Worm (Caenorhabditis elegans) whole organism, L2 larva: ENCODE results near the gene F16B3.3.

Experiments
- C34F6.9 ChIP-seq: fragments of 150-350 bp; optimal IDR thresholded peaks from 2 replicates; lab custom pipeline; 2014; ENCODE audit warnings: missing biosample characterization, missing genetic modification characterization
- F13H6.1 ChIP-seq: sonication (generic microtip); optimal IDR thresholded peaks from 2 replicates; lab custom pipeline; 2016; ENCODE audit warnings: missing genetic modification characterization, missing compliant biosample characterization
- R02D3.7 ChIP-seq: fragments of 150-350 bp; optimal IDR thresholded peaks from 2 replicates; lab custom pipeline; 2014; ENCODE audit warnings: missing biosample characterization, missing genetic modification characterization
- Y55F3AM.14 ChIP-seq: fragments of 200-800 bp; sonication (Bioruptor generic); optimal IDR thresholded peaks from 2 replicates; lab custom pipeline; 2018; ENCODE audit warnings: mild to moderate bottlenecking, missing genetic modification characterization, missing compliant biosample characterization
- ZK546.5 ChIP-seq: sonication (generic microtip); optimal IDR thresholded peaks from 2 replicates; lab custom pipeline; 2017; ENCODE audit warnings: missing biosample characterization, missing genetic modification characterization
- alr-1 ChIP-seq: fragments of 150-350 bp; optimal IDR thresholded peaks from 2 replicates; lab custom pipeline; 2014; ENCODE audit warnings: missing biosample characterization, missing genetic modification characterization
- blmp-1 ChIP-seq: sonication (generic microtip); optimal IDR thresholded peaks from 2 replicates; lab custom pipeline; 2017; ENCODE audit warnings: missing genetic modification characterization, mild to moderate bottlenecking, missing compliant biosample characterization, antibody characterized with exemption, moderate library complexity; ENCODE audit not compliant: insufficient read depth
- ceh-16 ChIP-seq: fragments of 150-350 bp; optimal IDR thresholded peaks from 2 replicates; lab custom pipeline; 2014; ENCODE audit warnings: missing biosample characterization, missing genetic modification characterization
- ceh-82 ChIP-seq: fragments of 150-350 bp; optimal IDR thresholded peaks from 2 replicates; lab custom pipeline; 2014; ENCODE audit warnings: missing biosample characterization, missing genetic modification characterization
- crh-2 ChIP-seq: sonication (generic microtip); optimal IDR thresholded peaks from 2 replicates; lab custom pipeline; 2017; ENCODE audit warnings: missing biosample characterization, missing genetic modification characterization
- dmd-4 ChIP-seq: sonication (generic microtip); optimal IDR thresholded peaks from 2 replicates; lab custom pipeline; 2017; ENCODE audit warnings: missing biosample characterization, missing genetic modification characterization
- egl-27 ChIP-seq: sonication (generic microtip); optimal IDR thresholded peaks from 3 replicates; lab custom pipeline; 2017; ENCODE audit warnings: missing biosample characterization, missing genetic modification reagents, missing genetic modification characterization
- elt-1 ChIP-seq: fragments of 150-350 bp; optimal IDR thresholded peaks from 2 replicates; lab custom pipeline; 2014; ENCODE audit warnings: missing biosample characterization, missing genetic modification characterization
- elt-3 ChIP-seq: sonication (generic microtip); optimal IDR thresholded peaks from 2 replicates; lab custom pipeline; 2017; ENCODE audit warnings: missing biosample characterization, missing genetic modification characterization
- fos-1 ChIP-seq: fragments of 150-350 bp; optimal IDR thresholded peaks from 2 replicates; lab custom pipeline; 2014; ENCODE audit warnings: missing biosample characterization, missing genetic modification characterization
- gmeb-1 ChIP-seq: fragments of 150-350 bp; optimal IDR thresholded peaks from 2 replicates; lab custom pipeline; 2014; ENCODE audit warnings: missing biosample characterization, missing genetic modification characterization
- lin-13 ChIP-seq: fragments of 150-350 bp; optimal IDR thresholded peaks from 2 replicates; lab custom pipeline; 2014; ENCODE audit warnings: missing biosample characterization, missing genetic modification reagents, missing genetic modification characterization
- lin-39 ChIP-seq: fragments of 150-350 bp; optimal IDR thresholded peaks from 2 replicates; lab custom pipeline; 2014; ENCODE audit warnings: missing biosample characterization, missing genetic modification reagents, missing genetic modification characterization
- lsy-2 ChIP-seq, 2 experiments: fragments of 150-350 bp in 1 of 2; sonication (generic microtip) in 1 of 2; optimal IDR thresholded peaks; 2 replicates each; lab custom pipeline; 2014 to 2017; ENCODE audit warnings: missing biosample characterization in 2 of 2, missing genetic modification characterization in 2 of 2
- mab-5 ChIP-seq: fragments of 150-350 bp; optimal IDR thresholded peaks from 2 replicates; lab custom pipeline; 2014; ENCODE audit warnings: missing biosample characterization, missing genetic modification characterization
- mbf-1 ChIP-seq: sonication (generic microtip); optimal IDR thresholded peaks from 2 replicates; lab custom pipeline; 2017; ENCODE audit warnings: missing biosample characterization, missing genetic modification characterization
- nhr-10 ChIP-seq: sonication (generic microtip); optimal IDR thresholded peaks from 2 replicates; lab custom pipeline; 2017; ENCODE audit warnings: missing biosample characterization, missing genetic modification characterization
- nhr-11 ChIP-seq: fragments of 150-350 bp; optimal IDR thresholded peaks from 2 replicates; lab custom pipeline; 2014; ENCODE audit warnings: missing biosample characterization, missing genetic modification characterization
- nhr-129 ChIP-seq: fragments of 150-350 bp; optimal IDR thresholded peaks from 2 replicates; lab custom pipeline; 2014; ENCODE audit warnings: missing biosample characterization, missing genetic modification characterization
- nhr-21 ChIP-seq: fragments of 150-350 bp; optimal IDR thresholded peaks from 2 replicates; lab custom pipeline; 2014; ENCODE audit warnings: missing biosample characterization, missing genetic modification characterization
- nhr-237 ChIP-seq: fragments of 150-350 bp; optimal IDR thresholded peaks from 2 replicates; lab custom pipeline; 2014; ENCODE audit warnings: missing biosample characterization, missing genetic modification characterization
- nhr-25 ChIP-seq: fragments of 150-350 bp; sonication (generic microtip); optimal IDR thresholded peaks from 3 replicates; lab custom pipeline; 2014; ENCODE audit warnings: missing biosample characterization, missing genetic modification characterization
- nhr-6 ChIP-seq: fragments of 150-350 bp; optimal IDR thresholded peaks from 2 replicates; lab custom pipeline; 2014; ENCODE audit warnings: missing biosample characterization, missing genetic modification characterization
- peb-1 ChIP-seq: fragments of 150-350 bp; optimal IDR thresholded peaks from 2 replicates; lab custom pipeline; 2014; ENCODE audit warnings: missing biosample characterization, missing genetic modification characterization
- skn-1 ChIP-seq: sonication (generic microtip); optimal IDR thresholded peaks from 2 replicates; lab custom pipeline; 2017; ENCODE audit warnings: missing biosample characterization, missing genetic modification characterization
- sma-9 ChIP-seq, 2 experiments: fragments of 150-350 bp in 1 of 2; sonication (generic microtip) in 1 of 2; optimal IDR thresholded peaks; 2 replicates each; lab custom pipeline; 2014 to 2016; ENCODE audit warnings: missing genetic modification characterization in 2 of 2, mild to moderate bottlenecking in 1 of 2, missing biosample characterization in 1 of 2, missing compliant biosample characterization in 1 of 2, missing genetic modification reagents in 1 of 2, moderate library complexity in 1 of 2
- unc-39 ChIP-seq: fragments of 150-350 bp; optimal IDR thresholded peaks from 2 replicates; lab custom pipeline; 2014; ENCODE audit warnings: missing biosample characterization, missing genetic modification characterization
- unc-55 ChIP-seq: fragments of 150-350 bp; sonication (generic microtip); optimal IDR thresholded peaks from 3 replicates; lab custom pipeline; 2014; ENCODE audit warnings: missing biosample characterization, missing genetic modification reagents, missing genetic modification characterization
- zag-1 ChIP-seq: fragments of 150-350 bp; optimal IDR thresholded peaks from 2 replicates; lab custom pipeline; 2014; ENCODE audit warnings: missing biosample characterization, missing genetic modification characterization
- ztf-1 ChIP-seq: fragments of 200-800 bp; sonication (Bioruptor generic); conservative IDR thresholded peaks from 2 replicates; pipeline ENCODE4 v1.3.6; 2022; ENCODE audit warnings: missing genetic modification characterization, missing compliant biosample characterization
- ztf-11 ChIP-seq: sonication (generic microtip); optimal IDR thresholded peaks from 2 replicates; lab custom pipeline; 2017; ENCODE audit warnings: missing biosample characterization, missing genetic modification characterization
- ztf-4 ChIP-seq: fragments of 150-350 bp; optimal IDR thresholded peaks from 2 replicates; lab custom pipeline; 2014; ENCODE audit warnings: missing biosample characterization, missing genetic modification characterization

The F16B3.3 gene

ce11 chrV:1321776-1322175, 4.1 kb upstream of the F16B3.3 start:
- TF ChIP-seq F13H6.1 (tag; lab: Kevin White, UChicago), result no peak
- no peak for TF ChIP-seq nhr-11 (tag; lab: Kevin White, UChicago)
- TF ChIP-seq skn-1, result no peak
- no peak for TF ChIP-seq Y55F3AM.14 (GFP tag; lab: Kevin White, UChicago)

- TF ChIP-seq nhr-6 (tag; lab: Kevin White, UChicago), result no peak
- TF ChIP-seq sma-9 (GFP tag; optimal IDR thresholded peaks at IDR 0.05; lab: Kevin White, UChicago), result no peak
- TF ChIP-seq sma-9 (tag; optimal IDR thresholded peaks at IDR 0.05; lab: Kevin White, UChicago), result no peak
- TF ChIP-seq mbf-1 (tag; lab: Kevin White, UChicago), result no peak
- TF ChIP-seq ceh-82 (tag; lab: Kevin White, UChicago), result no peak
- TF ChIP-seq blmp-1, result no peak
- TF ChIP-seq elt-1 (tag; lab: Kevin White, UChicago), result no peak
- TF ChIP-seq fos-1 (tag; lab: Kevin White, UChicago), result no peak
- TF ChIP-seq peb-1 (tag; lab: Kevin White, UChicago), result no peak
- no peak for TF ChIP-seq nhr-11 (tag; lab: Kevin White, UChicago)
- TF ChIP-seq lin-39 (tag; lab: Kevin White, UChicago), result no peak
- TF ChIP-seq Y55F3AM.14 (GFP tag; lab: Kevin White, UChicago), result no peak
- no peak for TF ChIP-seq nhr-129 (tag; lab: Kevin White, UChicago)
- TF ChIP-seq mab-5 (tag; lab: Kevin White, UChicago), result no peak
- TF ChIP-seq gmeb-1 (tag; lab: Kevin White, UChicago), result no peak
- no peak for TF ChIP-seq R02D3.7 (tag; lab: Kevin White, UChicago)
- TF ChIP-seq unc-55 (GFP tag; lab: Kevin White, UChicago), result no peak
- TF ChIP-seq crh-2 (tag; lab: Kevin White, UChicago), result no peak
- TF ChIP-seq, all 48 proteins: peak for 0
These were observed 2.9 kb downstream of the F16B3.3 start, which contains the start of gene F16B3.2 for ce11 chrV:1314819-1315218. F16B3.2 (plus strand) TSS chrV:1315119.

ce11 chrV:1313274-1313673, 4.4 kb downstream of the F16B3.3 start:
- no peak for TF ChIP-seq nhr-237 (tag; lab: Kevin White, UChicago)
- no peak for TF ChIP-seq lin-13 (GFP tag; lab: Kevin White, UChicago)
- no peak for TF ChIP-seq ZK546.5 (tag; lab: Kevin White, UChicago)
- TF ChIP-seq alr-1, result no peak
- no peak for TF ChIP-seq nhr-129 (tag; lab: Kevin White, UChicago)
- no peak for TF ChIP-seq elt-3 (tag; lab: Kevin White, UChicago)
- no peak for TF ChIP-seq ztf-11
- TF ChIP-seq F13H6.1 (tag; lab: Kevin White, UChicago), result no peak
- no peak for TF ChIP-seq peb-1 (tag; lab: Kevin White, UChicago)
- TF ChIP-seq Y55F3AM.14 (GFP tag; lab: Kevin White, UChicago), result no peak
- no peak for TF ChIP-seq ceh-82 (tag; lab: Kevin White, UChicago)
- no peak for TF ChIP-seq zag-1 (tag; lab: Kevin White, UChicago)
- TF ChIP-seq lsy-2 (tag; optimal IDR thresholded peaks at IDR 0.05; lab: Kevin White, UChicago), result no peak
- no peak for TF ChIP-seq nhr-21 (tag; lab: Kevin White, UChicago)

DNA sequence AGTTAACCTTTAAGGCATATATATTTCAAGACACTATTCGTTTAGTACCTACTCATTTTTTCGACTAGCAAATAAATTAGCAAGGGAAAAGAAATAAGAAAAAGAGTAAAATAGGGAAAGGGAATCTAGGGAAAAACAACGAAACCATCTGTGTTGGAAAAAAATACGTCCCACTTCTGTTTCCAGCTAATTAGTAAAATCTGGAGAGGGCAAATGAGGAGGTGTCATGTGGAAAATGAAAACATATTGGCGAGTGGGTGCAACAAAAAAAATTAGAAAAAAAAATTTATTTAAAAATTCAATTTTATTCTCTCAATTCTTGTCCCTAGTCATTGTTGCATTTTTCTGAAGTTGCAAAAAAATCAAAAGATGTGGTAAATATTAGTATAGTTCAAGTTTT, 10.0 kb downstream of the F16B3.3 start:
- no peak for TF ChIP-seq elt-1 (tag; lab: Kevin White, UChicago)
- TF ChIP-seq C34F6.9, result no peak
- TF ChIP-seq sma-9 (GFP tag; optimal IDR thresholded peaks at IDR 0.05; lab: Kevin White, UChicago), result no peak
- no peak for TF ChIP-seq sma-9 (tag; optimal IDR thresholded peaks at IDR 0.05; lab: Kevin White, UChicago)
- TF ChIP-seq zag-1 (tag; lab: Kevin White, UChicago), result no peak
- no peak for TF ChIP-seq nhr-25 (tag; lab: Kevin White, UChicago)
- TF ChIP-seq dmd-4 (tag; lab: Kevin White, UChicago), result no peak
- no peak for TF ChIP-seq ztf-4
- TF ChIP-seq Y55F3AM.14 (GFP tag; lab: Kevin White, UChicago), result no peak
- no peak for TF ChIP-seq unc-39 (tag; lab: Kevin White, UChicago)
- TF ChIP-seq skn-1, result no peak
- TF ChIP-seq ceh-16, result no peak
- no peak for TF ChIP-seq nhr-21 (tag; lab: Kevin White, UChicago)
- TF ChIP-seq nhr-11 (tag; lab: Kevin White, UChicago), result no peak
- TF ChIP-seq crh-2 (tag; lab: Kevin White, UChicago), result no peak
- no peak for TF ChIP-seq nhr-10 (tag; lab: Kevin White, UChicago)
- no peak for TF ChIP-seq ztf-1
- no peak for TF ChIP-seq egl-27 (tag; lab: Kevin White, UChicago)
